Fruit fly (Drosophila melanogaster) whole organism, embryonic: ENCODE results near the gene Gs1l.

Experiments used
- Aef1 ChIP-seq: fragments of 200-800 bp; sonication (Bioruptor generic); IDR thresholded peaks from 3 replicates; pipeline ENCODE4 v1.3.6; 2022; ENCODE audit warnings: missing biosample characterization, missing genetic modification characterization
- CG10209 ChIP-seq: fragments of 200-800 bp; sonication (Bioruptor generic); optimal IDR thresholded peaks from 3 replicates; lab custom pipeline; 2017; ENCODE audit warnings: missing biosample characterization, mild to moderate bottlenecking, missing genetic modification characterization, missing genetic modification reagents
- CG10267 ChIP-seq: fragments of 200-800 bp; sonication (Bioruptor generic); optimal IDR thresholded peaks from 2 replicates; lab custom pipeline; 2018; ENCODE audit warnings: missing biosample characterization, mild to moderate bottlenecking, missing genetic modification characterization, moderate library complexity
- CG12104 ChIP-seq: fragments of 200-800 bp; sonication (Bioruptor generic); optimal IDR thresholded peaks from 3 replicates; lab custom pipeline; 2016; ENCODE audit warnings: missing biosample characterization, missing genetic modification characterization
- CG1233 ChIP-seq: fragments of 200-800 bp; sonication (Bioruptor generic); optimal IDR thresholded peaks from 4 replicates; lab custom pipeline; 2018; ENCODE audit warnings: missing biosample characterization, mild to moderate bottlenecking, missing genetic modification characterization
- CG13287 ChIP-seq: fragments of 200-800 bp; sonication (Bioruptor generic); IDR thresholded peaks from 2 replicates; pipeline ENCODE4 v1.3.6; 2022; ENCODE audit warnings: missing biosample characterization, missing genetic modification characterization; ENCODE audit not compliant: partially characterized antibody
- CG1647 ChIP-seq: fragments of 200-800 bp; sonication (Bioruptor generic); optimal IDR thresholded peaks from 3 replicates; lab custom pipeline; 2016; ENCODE audit warnings: missing biosample characterization, missing genetic modification characterization
- CG16779 ChIP-seq: fragments of 200-800 bp; sonication (Bioruptor generic); IDR thresholded peaks from 2 replicates; pipeline ENCODE4 v1.3.6; 2022; ENCODE audit warnings: missing biosample characterization, missing genetic modification characterization
- CG17359 ChIP-seq: fragments of 200-800 bp; sonication (Bioruptor generic); optimal IDR thresholded peaks from 3 replicates; lab custom pipeline; 2018; ENCODE audit warnings: missing biosample characterization, mild to moderate bottlenecking, missing genetic modification characterization, moderate library complexity
- CG17612 ChIP-seq: fragments of 200-800 bp; sonication (Bioruptor generic); IDR thresholded peaks from 2 replicates; pipeline ENCODE4 v1.3.6; 2022; ENCODE audit warnings: missing biosample characterization, missing genetic modification characterization
- CG18262 ChIP-seq: fragments of 200-800 bp; optimal IDR thresholded peaks from 3 replicates; lab custom pipeline; 2019; ENCODE audit warnings: missing biosample characterization, mild to moderate bottlenecking, missing genetic modification characterization, moderate library complexity
- CG18764 ChIP-seq: fragments of 200-800 bp; sonication (Bioruptor generic); optimal IDR thresholded peaks from 3 replicates; lab custom pipeline; 2016; ENCODE audit warnings: missing biosample characterization, missing genetic modification characterization
- CG2116 ChIP-seq: fragments of 200-800 bp; sonication (Bioruptor generic); optimal IDR thresholded peaks from 3 replicates; lab custom pipeline; 2018; ENCODE audit warnings: missing biosample characterization, mild to moderate bottlenecking, missing genetic modification characterization
- CG2678 ChIP-seq: fragments of 200-800 bp; sonication (Bioruptor generic); optimal IDR thresholded peaks from 3 replicates; lab custom pipeline; 2019; ENCODE audit warnings: missing biosample characterization, mild to moderate bottlenecking, missing genetic modification characterization, moderate library complexity
- CG4404 ChIP-seq: fragments of 200-800 bp; sonication (Bioruptor generic); IDR thresholded peaks from 2 replicates; pipeline ENCODE4 v1.3.6; 2022; ENCODE audit warnings: missing biosample characterization, missing genetic modification characterization
- CG6813 ChIP-seq: fragments of 200-800 bp; sonication (Bioruptor generic); optimal IDR thresholded peaks from 2 replicates; lab custom pipeline; 2017; ENCODE audit warnings: missing biosample characterization, missing genetic modification characterization, mild to moderate bottlenecking, moderate library complexity, missing genetic modification reagents
- CG9609 ChIP-seq: fragments of 200-800 bp; sonication (Bioruptor generic); optimal IDR thresholded peaks from 3 replicates; lab custom pipeline; 2016; ENCODE audit warnings: missing biosample characterization, missing genetic modification characterization
- Dbx ChIP-seq: fragments of 200-800 bp; sonication (Bioruptor generic); IDR thresholded peaks from 3 replicates; pipeline ENCODE4 v1.3.6; 2022; ENCODE audit warnings: missing biosample characterization, missing genetic modification characterization
- Deaf1 ChIP-seq: fragments of 200-800 bp; optimal IDR thresholded peaks from 3 replicates; lab custom pipeline; 2019; ENCODE audit warnings: missing biosample characterization, mild to moderate bottlenecking, missing genetic modification characterization, moderate library complexity
- Dek ChIP-seq: fragments of 200-800 bp; sonication (Bioruptor generic); optimal IDR thresholded peaks from 3 replicates; lab custom pipeline; 2019; ENCODE audit warnings: missing biosample characterization, mild to moderate bottlenecking, missing genetic modification characterization, moderate library complexity
- Doc3 ChIP-seq: fragments of 200-800 bp; sonication (Bioruptor generic); IDR thresholded peaks from 3 replicates; pipeline ENCODE4 v1.3.6; 2022; ENCODE audit warnings: missing biosample characterization, missing genetic modification characterization; ENCODE audit not compliant: partially characterized antibody
- HLH54F ChIP-seq: fragments of 200-800 bp; sonication (Bioruptor generic); optimal IDR thresholded peaks from 3 replicates; lab custom pipeline; 2016; ENCODE audit warnings: missing biosample characterization, missing genetic modification characterization
- Hmr ChIP-seq: fragments of 200-800 bp; sonication (Bioruptor generic); optimal IDR thresholded peaks from 3 replicates; lab custom pipeline; 2017; ENCODE audit warnings: mild to moderate bottlenecking, missing biosample characterization, missing genetic modification reagents, missing genetic modification characterization
- MTF-1 ChIP-seq: fragments of 200-800 bp; sonication (Bioruptor generic); optimal IDR thresholded peaks from 2 replicates; lab custom pipeline; 2018; ENCODE audit warnings: missing biosample characterization, mild to moderate bottlenecking, missing genetic modification characterization, borderline replicate concordance
- Max ChIP-seq: fragments of 200-800 bp; sonication (Bioruptor generic); optimal IDR thresholded peaks from 2 replicates; lab custom pipeline; 2016; ENCODE audit warnings: missing biosample characterization, mild to moderate bottlenecking, missing genetic modification characterization
- Meics ChIP-seq: fragments of 200-800 bp; sonication (Bioruptor generic); optimal IDR thresholded peaks from 2 replicates; lab custom pipeline; 2017; ENCODE audit warnings: missing biosample characterization, mild to moderate bottlenecking, missing genetic modification characterization
- NFAT ChIP-seq: fragments of 200-800 bp; sonication (Bioruptor generic); IDR thresholded peaks from 2 replicates; pipeline ENCODE4 v1.3.6; 2022; ENCODE audit warnings: missing biosample characterization, missing genetic modification characterization
- Rx ChIP-seq: fragments of 200-800 bp; sonication (Bioruptor generic); IDR thresholded peaks from 2 replicates; pipeline ENCODE4 v1.3.6; 2022; ENCODE audit warnings: missing biosample characterization, missing genetic modification characterization
- Trl ChIP-seq, 3 experiments: fragments of >200 bp in 2 of 3; fragments of 200-800 bp in 1 of 3; sonication (Bioruptor generic) in 1 of 3; optimal IDR thresholded peaks; 2 replicates in 1 of 3; 3 replicates in 2 of 3; lab custom pipeline; 2016 to 2017; ENCODE audit warnings: missing biosample characterization in 1 of 3, missing genetic modification characterization in 1 of 3
- al ChIP-seq: fragments of 200-800 bp; sonication (Bioruptor generic); IDR thresholded peaks from 2 replicates; pipeline ENCODE4 v1.3.6; 2022; ENCODE audit warnings: missing biosample characterization, missing genetic modification characterization
- cato ChIP-seq: fragments of 200-800 bp; sonication (Bioruptor generic); optimal IDR thresholded peaks from 2 replicates; lab custom pipeline; 2016; ENCODE audit warnings: missing biosample characterization, missing genetic modification characterization, borderline replicate concordance
- dm ChIP-seq: fragments of 200-800 bp; sonication (Bioruptor generic); optimal IDR thresholded peaks from 3 replicates; lab custom pipeline; 2016; ENCODE audit warnings: missing biosample characterization, missing genetic modification characterization
- ewg ChIP-seq: fragments of 200-800 bp; sonication (Bioruptor generic); optimal IDR thresholded peaks from 3 replicates; lab custom pipeline; 2017; ENCODE audit warnings: mild to moderate bottlenecking, missing biosample characterization, missing genetic modification reagents, missing genetic modification characterization
- exex ChIP-seq: fragments of 200-800 bp; sonication (Bioruptor generic); optimal IDR thresholded peaks from 4 replicates; lab custom pipeline; 2018; ENCODE audit warnings: missing biosample characterization, mild to moderate bottlenecking, missing genetic modification characterization, moderate library complexity
- gsb-n ChIP-seq: fragments of 200-800 bp; sonication (Bioruptor generic); optimal IDR thresholded peaks from 3 replicates; lab custom pipeline; 2018; ENCODE audit warnings: missing biosample characterization, mild to moderate bottlenecking, missing genetic modification characterization
- hb ChIP-seq: fragments of 200-800 bp; sonication (Bioruptor generic); IDR thresholded peaks from 3 replicates; pipeline ENCODE4 v1.3.6; 2022; ENCODE audit warnings: missing biosample characterization, missing genetic modification characterization; ENCODE audit not compliant: partially characterized antibody
- hbn ChIP-seq: fragments of 200-800 bp; sonication (Bioruptor generic); IDR thresholded peaks from 2 replicates; pipeline ENCODE4 v1.3.6; 2022; ENCODE audit warnings: missing biosample characterization, missing genetic modification characterization; ENCODE audit not compliant: partially characterized antibody
- ind ChIP-seq: fragments of 200-800 bp; sonication (Bioruptor generic); optimal IDR thresholded peaks from 3 replicates; lab custom pipeline; 2016; ENCODE audit warnings: missing biosample characterization, missing genetic modification characterization
- lab ChIP-seq: fragments of 200-800 bp; sonication (Bioruptor generic); optimal IDR thresholded peaks from 3 replicates; lab custom pipeline; 2017; ENCODE audit warnings: missing biosample characterization, missing genetic modification characterization, mild to moderate bottlenecking, moderate library complexity, missing genetic modification reagents
- nmo ChIP-seq: fragments of 200-800 bp; sonication (Bioruptor generic); optimal IDR thresholded peaks from 2 replicates; lab custom pipeline; 2018; ENCODE audit warnings: missing biosample characterization, mild to moderate bottlenecking, missing genetic modification characterization, moderate library complexity
- otp ChIP-seq: fragments of 200-800 bp; sonication (Bioruptor generic); IDR thresholded peaks from 3 replicates; pipeline ENCODE4, ENCODE4 v1.3.6; 2022; ENCODE audit warnings: missing biosample characterization, missing genetic modification characterization
- p53 ChIP-seq: fragments of 200-800 bp; sonication (Bioruptor generic); optimal IDR thresholded peaks from 2 replicates; lab custom pipeline; 2016; ENCODE audit warnings: missing biosample characterization, missing genetic modification characterization
- salm ChIP-seq: fragments of 200-800 bp; sonication (Bioruptor generic); optimal IDR thresholded peaks from 2 replicates; lab custom pipeline; 2018; ENCODE audit warnings: missing biosample characterization, mild to moderate bottlenecking, missing genetic modification characterization
- sisA ChIP-seq: fragments of 200-800 bp; sonication (Bioruptor generic); IDR thresholded peaks from 2 replicates; pipeline ENCODE4 v1.3.6; 2022; ENCODE audit warnings: missing biosample characterization, missing genetic modification characterization
- unpg ChIP-seq: fragments of 200-800 bp; sonication (Bioruptor generic); optimal IDR thresholded peaks from 3 replicates; lab custom pipeline; 2018; ENCODE audit warnings: missing biosample characterization, mild to moderate bottlenecking, missing genetic modification characterization, moderate library complexity
- vvl ChIP-seq: fragments of 200-800 bp; sonication (Bioruptor generic); IDR thresholded peaks from 2 replicates; pipeline ENCODE4 v1.3.6; 2022; ENCODE audit warnings: missing biosample characterization, missing genetic modification characterization
- wor ChIP-seq: fragments of 200-800 bp; sonication (Bioruptor generic); IDR thresholded peaks from 2 replicates; pipeline ENCODE4 v1.3.6; 2022; ENCODE audit warnings: missing biosample characterization, missing genetic modification characterization

Gs1l gene

DNA sequence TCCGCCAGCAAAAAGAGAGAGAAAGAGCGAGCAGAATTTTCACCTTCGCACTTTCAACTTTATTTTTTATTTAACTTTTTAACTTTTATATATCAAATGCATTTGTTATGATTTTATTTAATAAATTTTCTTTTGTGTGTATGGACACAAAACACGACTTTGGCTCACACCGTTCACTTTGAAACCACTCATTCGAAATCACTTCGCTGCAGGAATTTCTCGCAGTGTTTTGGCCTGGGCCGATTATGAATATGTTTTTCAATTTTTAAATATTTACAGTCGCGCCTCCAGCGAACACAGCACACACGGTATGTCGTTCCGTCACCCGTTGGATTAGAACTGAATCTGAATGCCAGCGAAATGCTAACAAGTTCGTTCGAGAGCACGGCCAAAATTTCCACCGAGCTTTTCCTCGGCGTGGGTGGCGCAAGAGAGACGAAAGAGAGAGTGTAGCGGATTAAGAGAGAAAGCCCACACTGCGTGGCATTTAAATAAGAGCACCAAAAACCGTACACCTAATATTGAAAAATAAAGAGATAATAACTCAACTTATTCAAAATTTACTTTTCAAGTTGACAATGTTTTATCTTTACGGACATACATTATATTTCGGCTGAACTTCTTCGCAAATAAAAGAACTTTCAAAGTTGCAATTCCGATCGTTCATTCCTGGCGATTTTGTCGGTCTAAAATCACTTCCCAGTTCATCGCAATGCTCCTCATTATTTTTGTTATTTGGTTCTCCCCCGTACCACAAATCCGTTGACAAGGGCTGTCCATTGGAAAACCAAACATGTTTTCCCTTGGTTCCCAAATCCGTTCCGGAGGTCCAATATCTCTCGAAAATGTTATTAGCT is 15.5 kb downstream of the Gs1l start, which contains the start of gene CG15431 (continued):
- TF ChIP-seq CG6813 (GFP tag; lab: Kevin White, UChicago) (peak; percentile 66), exex (no peak), nmo (peak; percentile 31), hb (GFP tag; lab: Robert Waterston, UW) (no peak), Meics (GFP tag; lab: Kevin White, UChicago) (peak; percentile 77), CG12104 (peak; percentile 29), salm (tag; lab: Kevin White, UChicago) (peak; percentile 32), Rx (GFP tag; lab: Robert Waterston, UW) (peak; percentile 67), Dek (tag; lab: Kevin White, UChicago) (peak; percentile 68), ewg (GFP tag; lab: Kevin White, UChicago) (peak; percentile 65), Max (GFP tag; lab: Kevin White, UChicago) (peak; percentile 53), CG16779 (GFP tag; lab: Robert Waterston, UW) (0 out of 2 replicates have a peak, but pooled peaks have one; percentile 63), otp (GFP tag; lab: Robert Waterston, UW) (no peak), CG18262 (tag; lab: Kevin White, UChicago) (no peak), al (GFP tag; lab: Robert Waterston, UW) (0 out of 2 replicates have a peak, but pooled peaks have one; percentile 37), CG13287 (0 out of 2 replicates have a peak, but pooled peaks have one; percentile 15), MTF-1 (GFP tag; lab: Kevin White, UChicago) (no peak), dm (GFP tag; lab: Kevin White, UChicago) (no peak), CG17359 (tag; lab: Kevin White, UChicago) (peak; percentile 63), HLH54F (GFP tag; lab: Kevin White, UChicago) (peak; percentile 46), NFAT (GFP tag; lab: Robert Waterston, UW) (peak; percentile 49), sisA (GFP tag; lab: Robert Waterston, UW) (peak; percentile 59), Trl (optimal IDR thresholded peaks at IDR 0.05; lab: Kevin White, UChicago) (peak; percentile 73 to 82), Trl (GFP tag; optimal IDR thresholded peaks at IDR 0.05; lab: Kevin White, UChicago) (no peak), CG1647 (GFP tag; lab: Kevin White, UChicago) (peak; percentile 23), gsb-n (tag; lab: Kevin White, UChicago) (no peak), ind (GFP tag; lab: Kevin White, UChicago) (peak; percentile 50), wor (GFP tag; lab: Robert Waterston, UW) (no peak), lab (GFP tag; lab: Kevin White, UChicago) (peak; percentile 82), CG2678 (peak; percentile 69), CG4404 (peak; percentile 25; the same call in 1 of the 2 replicates), Hmr (peak; percentile 75), Dbx (GFP tag; lab: Robert Waterston, UW) (peak; percentile 77; the same call in 2 of the 3 replicates), CG10267 (tag; lab: Kevin White, UChicago) (peak; percentile 37), CG17612 (no peak), p53 (GFP tag; lab: Kevin White, UChicago) (no peak), Aef1 (peak; percentile 46; the same call in 2 of the 3 replicates), hbn (GFP tag; lab: Robert Waterston, UW) (no peak), CG18764 (GFP tag; lab: Kevin White, UChicago) (peak; percentile 17), CG2116 (GFP tag; lab: Kevin White, UChicago) (peak; percentile 13), Deaf1 (tag; lab: Kevin White, UChicago) (peak; percentile 55), vvl (GFP tag; lab: Robert Waterston, UW) (peak; percentile 76), CG1233 (GFP tag; lab: Kevin White, UChicago) (peak; percentile 30), unpg (GFP tag; lab: Kevin White, UChicago) (peak; percentile 66), CG10209 (GFP tag; lab: Kevin White, UChicago) (peak; percentile 50), cato (GFP tag; lab: Kevin White, UChicago) (no peak), Doc3 (GFP tag; lab: Robert Waterston, UW) (no peak), CG9609 (GFP tag; lab: Kevin White, UChicago) (no peak)
